Fruit fly (Drosophila melanogaster) whole organism, embryonic: Measurements from ENCODE around the gene e.

Experiments used
- Atf-2 ChIP-seq: fragments of 200-800 bp; sonication (Bioruptor generic); optimal IDR thresholded peaks from 2 replicates; lab custom pipeline; 2016; ENCODE audit warnings: missing biosample characterization, missing genetic modification characterization
- Bgb ChIP-seq: fragments of 200-800 bp; sonication (Bioruptor generic); IDR thresholded peaks from 2 replicates; pipeline ENCODE4 v1.3.6; 2022; ENCODE audit warnings: missing biosample characterization, missing genetic modification characterization; ENCODE audit not compliant: partially characterized antibody
- CG12071 ChIP-seq: fragments of 200-800 bp; sonication (Bioruptor generic); optimal IDR thresholded peaks from 3 replicates; lab custom pipeline; 2018; ENCODE audit warnings: missing biosample characterization, mild to moderate bottlenecking, missing genetic modification characterization
- CG13775 ChIP-seq: fragments of 200-800 bp; sonication (Bioruptor generic); optimal IDR thresholded peaks from 3 replicates; lab custom pipeline; 2017; ENCODE audit warnings: missing biosample characterization, mild to moderate bottlenecking, missing genetic modification characterization
- CG14667 ChIP-seq: fragments of 200-800 bp; sonication (Bioruptor generic); IDR thresholded peaks from 2 replicates; pipeline ENCODE4 v1.3.6; 2022; ENCODE audit warnings: missing biosample characterization, missing genetic modification characterization
- CG16779 ChIP-seq: fragments of 200-800 bp; sonication (Bioruptor generic); IDR thresholded peaks from 2 replicates; pipeline ENCODE4 v1.3.6; 2022; ENCODE audit warnings: missing biosample characterization, missing genetic modification characterization
- CG16813 ChIP-seq: fragments of 200-800 bp; sonication (Bioruptor generic); IDR thresholded peaks from 3 replicates; pipeline ENCODE4 v1.3.6; 2022; ENCODE audit warnings: missing biosample characterization, missing genetic modification characterization; ENCODE audit not compliant: partially characterized antibody
- CG17612 ChIP-seq: fragments of 200-800 bp; sonication (Bioruptor generic); IDR thresholded peaks from 2 replicates; pipeline ENCODE4 v1.3.6; 2022; ENCODE audit warnings: missing biosample characterization, missing genetic modification characterization
- CG4282 ChIP-seq: fragments of 200-800 bp; sonication (Bioruptor generic); optimal IDR thresholded peaks from 2 replicates; lab custom pipeline; 2016; ENCODE audit warnings: missing biosample characterization, missing genetic modification characterization
- CG4360 ChIP-seq: fragments of 200-800 bp; sonication (Bioruptor generic); IDR thresholded peaks from 2 replicates; pipeline ENCODE4 v1.3.6; 2022; ENCODE audit warnings: missing biosample characterization, missing genetic modification characterization
- CG5180 ChIP-seq: fragments of 200-800 bp; sonication (Bioruptor generic); optimal IDR thresholded peaks from 3 replicates; lab custom pipeline; 2017; ENCODE audit warnings: missing biosample characterization, missing genetic modification characterization, mild to moderate bottlenecking, moderate library complexity, missing genetic modification reagents
- CG6175 ChIP-seq: fragments of 200-800 bp; sonication (Bioruptor generic); IDR thresholded peaks from 3 replicates; pipeline ENCODE4 v1.3.6; 2022; ENCODE audit warnings: missing biosample characterization, missing genetic modification characterization
- CG7357 ChIP-seq: fragments of 200-800 bp; sonication (Bioruptor generic); IDR thresholded peaks from 3 replicates; pipeline ENCODE4 v1.3.6; 2022; ENCODE audit warnings: missing biosample characterization, missing genetic modification characterization
- CG7372 ChIP-seq: fragments of 200-800 bp; sonication (Bioruptor generic); IDR thresholded peaks from 2 replicates; pipeline ENCODE4 v1.3.6; 2022; ENCODE audit warnings: missing biosample characterization, missing genetic modification characterization
- CG7786 ChIP-seq: fragments of 200-800 bp; sonication (Bioruptor generic); optimal IDR thresholded peaks from 2 replicates; lab custom pipeline; 2016; ENCODE audit warnings: missing biosample characterization, missing genetic modification characterization
- CG7928 ChIP-seq: fragments of 200-800 bp; sonication (Bioruptor generic); optimal IDR thresholded peaks from 2 replicates; lab custom pipeline; 2017; ENCODE audit warnings: missing biosample characterization, mild to moderate bottlenecking, missing genetic modification characterization
- CG8478 ChIP-seq: fragments of >200 bp; optimal IDR thresholded peaks from 2 replicates; lab custom pipeline; 2018
- CG8924 ChIP-seq: fragments of 200-800 bp; optimal IDR thresholded peaks from 3 replicates; lab custom pipeline; 2019; ENCODE audit warnings: missing biosample characterization, mild to moderate bottlenecking, missing genetic modification characterization, moderate library complexity
- CG9876 ChIP-seq: fragments of 200-800 bp; sonication (Bioruptor generic); optimal IDR thresholded peaks from 2 replicates; lab custom pipeline; 2016; ENCODE audit warnings: missing biosample characterization, missing genetic modification characterization
- CTCF ChIP-seq: fragments of 200-800 bp; sonication (Bioruptor generic); optimal IDR thresholded peaks from 2 replicates; lab custom pipeline; 2017; ENCODE audit warnings: missing biosample characterization, mild to moderate bottlenecking, missing genetic modification characterization, moderate library complexity
- Dbx ChIP-seq: fragments of 200-800 bp; sonication (Bioruptor generic); IDR thresholded peaks from 3 replicates; pipeline ENCODE4 v1.3.6; 2022; ENCODE audit warnings: missing biosample characterization, missing genetic modification characterization
- Ets97D ChIP-seq: fragments of 200-800 bp; sonication (Bioruptor generic); optimal IDR thresholded peaks from 3 replicates; lab custom pipeline; 2016; ENCODE audit warnings: missing biosample characterization, missing genetic modification characterization
- Fer2 ChIP-seq: fragments of 200-800 bp; sonication (Bioruptor generic); optimal IDR thresholded peaks from 2 replicates; lab custom pipeline; 2018; ENCODE audit warnings: missing biosample characterization, mild to moderate bottlenecking, missing genetic modification characterization, moderate library complexity
- GATAe ChIP-seq: fragments of 200-800 bp; sonication (Bioruptor generic); conservative IDR thresholded peaks from 2 replicates; pipeline ENCODE4 v1.3.6; 2022; ENCODE audit warnings: missing biosample characterization, missing genetic modification characterization
- HLHmδ ChIP-seq: fragments of 200-800 bp; sonication (Bioruptor generic); optimal IDR thresholded peaks from 2 replicates; lab custom pipeline; 2018; ENCODE audit warnings: missing biosample characterization, mild to moderate bottlenecking, missing genetic modification characterization, moderate library complexity
- Mad ChIP-seq: fragments of 200-800 bp; sonication (Bioruptor generic); optimal IDR thresholded peaks from 2 replicates; lab custom pipeline; 2016; ENCODE audit warnings: missing biosample characterization, missing genetic modification characterization
- Oli ChIP-seq: fragments of 200-800 bp; sonication (Bioruptor generic); optimal IDR thresholded peaks from 2 replicates; lab custom pipeline; 2018; ENCODE audit warnings: missing biosample characterization, mild to moderate bottlenecking, missing genetic modification characterization, moderate library complexity
- Optix ChIP-seq: fragments of 200-800 bp; sonication (Bioruptor generic); IDR thresholded peaks from 3 replicates; pipeline ENCODE4 v1.3.6; 2022; ENCODE audit warnings: missing biosample characterization, missing genetic modification characterization
- Ptx1 ChIP-seq: fragments of 200-800 bp; sonication (Bioruptor generic); IDR thresholded peaks from 2 replicates; pipeline ENCODE4 v1.3.6; 2022; ENCODE audit warnings: missing biosample characterization, missing genetic modification characterization
- Rx ChIP-seq: fragments of 200-800 bp; sonication (Bioruptor generic); IDR thresholded peaks from 2 replicates; pipeline ENCODE4 v1.3.6; 2022; ENCODE audit warnings: missing biosample characterization, missing genetic modification characterization
- Sry-δ ChIP-seq: fragments of 200-800 bp; sonication (Bioruptor generic); optimal IDR thresholded peaks from 2 replicates; lab custom pipeline; 2016; ENCODE audit warnings: missing biosample characterization, missing genetic modification characterization
- Ssrp ChIP-seq: fragments of 200-800 bp; sonication (Bioruptor generic); optimal IDR thresholded peaks from 2 replicates; lab custom pipeline; 2018; ENCODE audit warnings: missing biosample characterization, mild to moderate bottlenecking, missing genetic modification characterization, moderate library complexity
- Usf ChIP-seq: fragments of 200-800 bp; sonication (Bioruptor generic); optimal IDR thresholded peaks from 2 replicates; lab custom pipeline; 2017; ENCODE audit warnings: missing genotype, missing biosample characterization, missing genetic modification characterization
- Xbp1 ChIP-seq: fragments of 200-800 bp; sonication (Bioruptor generic); optimal IDR thresholded peaks from 3 replicates; lab custom pipeline; 2016; ENCODE audit warnings: missing biosample characterization, mild to moderate bottlenecking, missing genetic modification characterization
- al ChIP-seq: fragments of 200-800 bp; sonication (Bioruptor generic); IDR thresholded peaks from 2 replicates; pipeline ENCODE4 v1.3.6; 2022; ENCODE audit warnings: missing biosample characterization, missing genetic modification characterization
- bab2 ChIP-seq: fragments of 200-800 bp; sonication (Bioruptor generic); optimal IDR thresholded peaks from 2 replicates; lab custom pipeline; 2016; ENCODE audit warnings: missing biosample characterization, missing genetic modification characterization
- corto ChIP-seq: fragments of 200-800 bp; sonication (Bioruptor generic); optimal IDR thresholded peaks from 2 replicates; lab custom pipeline; 2016; ENCODE audit warnings: missing biosample characterization, mild to moderate bottlenecking, missing genetic modification characterization, moderate library complexity
- dpn ChIP-seq, 2 experiments: fragments of 200-800 bp; sonication (Bioruptor generic); optimal IDR thresholded peaks; 3 replicates each; lab custom pipeline; 2016; ENCODE audit warnings: missing biosample characterization in 2 of 2, missing genetic modification characterization in 2 of 2
- fd3F ChIP-seq: fragments of 200-800 bp; sonication (Bioruptor generic); optimal IDR thresholded peaks from 2 replicates; lab custom pipeline; 2018; ENCODE audit warnings: missing biosample characterization, mild to moderate bottlenecking, missing genetic modification characterization, moderate library complexity
- gcm2 ChIP-seq: fragments of 200-800 bp; sonication (Bioruptor generic); optimal IDR thresholded peaks from 2 replicates; lab custom pipeline; 2016; ENCODE audit warnings: missing biosample characterization, missing genetic modification characterization
- h ChIP-seq: fragments of >200 bp; optimal IDR thresholded peaks from 2 replicates; lab custom pipeline; 2017
- hkb ChIP-seq, 2 experiments: fragments of 200-800 bp in 1 of 2; fragments of >200 bp in 1 of 2; sonication (Bioruptor generic) in 1 of 2; IDR thresholded peaks in 1 of 2; optimal IDR thresholded peaks in 1 of 2; 2 replicates each; pipeline versions ENCODE4 v1.3.6 to Lab custom; 2017 to 2022; ENCODE audit warnings: missing biosample characterization in 1 of 2, missing genetic modification characterization in 1 of 2
- ind ChIP-seq: fragments of 200-800 bp; sonication (Bioruptor generic); optimal IDR thresholded peaks from 3 replicates; lab custom pipeline; 2016; ENCODE audit warnings: missing biosample characterization, missing genetic modification characterization
- jumu ChIP-seq: fragments of 200-800 bp; sonication (Bioruptor generic); optimal IDR thresholded peaks from 3 replicates; lab custom pipeline; 2016; ENCODE audit warnings: missing biosample characterization, missing genetic modification characterization
- kah ChIP-seq: fragments of 200-800 bp; sonication (Bioruptor generic); optimal IDR thresholded peaks from 2 replicates; lab custom pipeline; 2018; ENCODE audit warnings: missing biosample characterization, mild to moderate bottlenecking, missing genetic modification characterization
- nmo ChIP-seq: fragments of 200-800 bp; sonication (Bioruptor generic); optimal IDR thresholded peaks from 2 replicates; lab custom pipeline; 2018; ENCODE audit warnings: missing biosample characterization, mild to moderate bottlenecking, missing genetic modification characterization, moderate library complexity
- pb ChIP-seq: fragments of 200-800 bp; sonication (Bioruptor generic); optimal IDR thresholded peaks from 3 replicates; lab custom pipeline; 2016; ENCODE audit warnings: missing biosample characterization, missing genetic modification characterization
- prd ChIP-seq, 3 experiments: fragments of >200 bp in 2 of 3; fragments of 200-800 bp in 1 of 3; sonication (Bioruptor generic) in 1 of 3; optimal IDR thresholded peaks in 2 of 3; IDR thresholded peaks in 1 of 3; 2 replicates in 2 of 3; 3 replicates in 1 of 3; pipeline versions ENCODE4 v1.3.6 to Lab custom; 2017 to 2022; ENCODE audit warnings: missing biosample characterization in 1 of 3, missing genetic modification characterization in 1 of 3
- run ChIP-seq: fragments of 200-800 bp; sonication (Bioruptor generic); optimal IDR thresholded peaks from 3 replicates; lab custom pipeline; 2018; ENCODE audit warnings: missing biosample characterization, mild to moderate bottlenecking, missing genetic modification characterization
- ssp ChIP-seq: fragments of 200-800 bp; sonication (Bioruptor generic); IDR thresholded peaks from 2 replicates; pipeline ENCODE4 v1.3.6; 2022; ENCODE audit warnings: missing biosample characterization, missing genetic modification characterization
- sug ChIP-seq: fragments of 200-800 bp; optimal IDR thresholded peaks from 2 replicates; lab custom pipeline; 2019; ENCODE audit warnings: missing biosample characterization, mild to moderate bottlenecking, missing genetic modification characterization, moderate library complexity
- tgo ChIP-seq: fragments of 200-800 bp; sonication (Bioruptor generic); IDR thresholded peaks from 3 replicates; pipeline ENCODE4 v1.3.6; 2022; ENCODE audit warnings: missing biosample characterization, missing genetic modification characterization

e gene

dm6 chr3R:21223453-21224057 is 13.4 kb downstream of the e start, which contains the start of the genes CG3337 and Nelf-A (continued):
- TF ChIP-seq hkb (optimal IDR thresholded peaks at IDR 0.05; lab: Kevin White, UChicago) (no peak), hkb (GFP tag; IDR thresholded peaks at IDR 0.05; lab: Robert Waterston, UW) (peak; percentile 42), CG7928 (GFP tag; lab: Kevin White, UChicago) (peak; percentile 62), CG6175 (peak; percentile 55; the same call in 1 of the 3 replicates), CG12071 (GFP tag; lab: Kevin White, UChicago) (no peak), Optix (GFP tag; lab: Robert Waterston, UW) (no peak; the same call in 2 of the 3 replicates), dpn (GFP tag; optimal IDR thresholded peaks at IDR 0.05; lab: Kevin White, UChicago) (peak; percentile 79 to 87), fd3F (GFP tag; lab: Kevin White, UChicago) (peak; percentile 31), nmo (GFP tag; lab: Kevin White, UChicago) (peak; percentile 68), pb (GFP tag; lab: Kevin White, UChicago) (peak; percentile 66), CG16779 (GFP tag; lab: Robert Waterston, UW) (peak; percentile 76), ssp (GFP tag; lab: Robert Waterston, UW) (peak; percentile 56), Bgb (GFP tag; lab: Robert Waterston, UW) (peak; percentile 94), GATAe (GFP tag; lab: Robert Waterston, UW) (0 out of 2 replicates have a peak, but pooled peaks have one; percentile 24), CG16813 (GFP tag; lab: Robert Waterston, UW) (peak; percentile 83), CG4282 (GFP tag; lab: Kevin White, UChicago) (peak; percentile 82), Oli (tag; lab: Kevin White, UChicago) (no peak), Ets97D (peak; percentile 91), al (GFP tag; lab: Robert Waterston, UW) (peak; percentile 55), prd (optimal IDR thresholded peaks at IDR 0.05; lab: Kevin White, UChicago) (no peak), prd (GFP tag; IDR thresholded peaks at IDR 0.05; lab: Robert Waterston, UW) (peak; percentile 73), CG13775 (GFP tag; lab: Kevin White, UChicago) (peak; percentile 36), Mad (GFP tag; lab: Kevin White, UChicago) (peak; percentile 81), CG7357 (GFP tag; lab: Robert Waterston, UW) (no peak), Rx (GFP tag; lab: Robert Waterston, UW) (peak; percentile 59), Atf-2 (GFP tag; lab: Kevin White, UChicago) (peak; percentile 45), sug (peak; percentile 97), ind (peak; percentile 72), Xbp1 (GFP tag; lab: Kevin White, UChicago) (peak; percentile 80), kah (GFP tag; lab: Kevin White, UChicago) (peak; percentile 21), Ptx1 (GFP tag; lab: Robert Waterston, UW) (peak; percentile 67), Sry-δ (peak; percentile 86), CG9876 (GFP tag; lab: Kevin White, UChicago) (peak; percentile 72), CG4360 (no peak), CG17612 (GFP tag; lab: Robert Waterston, UW) (peak; percentile 44; the same call in 1 of the 2 replicates), CG8478 (peak; percentile 57)

dm6 chr3R:21218733-21219165 is 18.2 kb downstream of the e start, which contains the start of the genes Smyd5 and Oga:
Gene Smyd5 (minus strand): TSS chr3R:21218791.
Gene Oga (plus strand): TSS chr3R:21219077.
- no peak for TF ChIP-seq Fer2
- no peak for TF ChIP-seq run (tag; lab: Kevin White, UChicago)
- no peak for TF ChIP-seq h
- no peak for TF ChIP-seq corto (GFP tag; lab: Kevin White, UChicago)
- TF ChIP-seq tgo, result no peak
- TF ChIP-seq CG8924, result peak; percentile 30
- 0 out of 3 replicates have a peak, but pooled peaks have one; percentile 7 for TF ChIP-seq Dbx
- no peak for TF ChIP-seq jumu (GFP tag; lab: Kevin White, UChicago)
- TF ChIP-seq CG7786 (GFP tag; lab: Kevin White, UChicago), result peak; percentile 52
- TF ChIP-seq CG7372 (GFP tag; lab: Robert Waterston, UW), result no peak
- TF ChIP-seq gcm2 (GFP tag; lab: Kevin White, UChicago), result no peak
- no peak for TF ChIP-seq CG5180 (GFP tag; lab: Kevin White, UChicago)
- TF ChIP-seq HLHmδ (GFP tag; lab: Kevin White, UChicago), result no peak
- no peak for TF ChIP-seq Usf
- TF ChIP-seq Ssrp (tag; lab: Kevin White, UChicago), result no peak
- TF ChIP-seq CG14667 (GFP tag; lab: Robert Waterston, UW), result no peak
- peak; percentile 29 for TF ChIP-seq Mad (GFP tag; lab: Kevin White, UChicago)
- TF ChIP-seq bab2 (GFP tag; lab: Kevin White, UChicago), result no peak
- no peak for TF ChIP-seq CTCF (GFP tag; lab: Kevin White, UChicago)
